Fruit fly (Drosophila melanogaster) whole organism, embryonic: ENCODE data around the gene CG15418.
A peak's percentile ranks its signal among the peaks of the same experiment; 100 is the strongest.

Source experiments
- Abd-B ChIP-seq: fragments of 200-800 bp; sonication (Bioruptor generic); optimal IDR thresholded peaks from 2 replicates; lab custom pipeline; 2018; ENCODE audit warnings: missing biosample characterization, mild to moderate bottlenecking, missing genetic modification characterization, moderate library complexity
- Atf-2 ChIP-seq: fragments of 200-800 bp; sonication (Bioruptor generic); optimal IDR thresholded peaks from 2 replicates; lab custom pipeline; 2016; ENCODE audit warnings: missing biosample characterization, missing genetic modification characterization
- Atf6 ChIP-seq: fragments of 200-800 bp; sonication (Bioruptor generic); IDR thresholded peaks from 2 replicates; pipeline ENCODE4 v1.3.6; 2022; ENCODE audit warnings: missing biosample characterization, missing genetic modification characterization
- Blimp-1 ChIP-seq: fragments of 200-800 bp; sonication (Bioruptor generic); optimal IDR thresholded peaks from 3 replicates; lab custom pipeline; 2018; ENCODE audit warnings: missing biosample characterization, missing genetic modification characterization, mild to moderate bottlenecking, moderate library complexity, missing genetic modification reagents
- CG10654 ChIP-seq: fragments of 200-800 bp; sonication (Bioruptor generic); optimal IDR thresholded peaks from 2 replicates; lab custom pipeline; 2016; ENCODE audit warnings: missing biosample characterization, missing genetic modification characterization
- CG1233 ChIP-seq: fragments of 200-800 bp; sonication (Bioruptor generic); optimal IDR thresholded peaks from 4 replicates; lab custom pipeline; 2018; ENCODE audit warnings: missing biosample characterization, mild to moderate bottlenecking, missing genetic modification characterization
- CG13894 ChIP-seq: fragments of 200-800 bp; sonication (Bioruptor generic); optimal IDR thresholded peaks from 3 replicates; lab custom pipeline; 2018; ENCODE audit warnings: missing biosample characterization, mild to moderate bottlenecking, missing genetic modification characterization, moderate library complexity
- CG15269 ChIP-seq: fragments of 200-800 bp; sonication (Bioruptor generic); optimal IDR thresholded peaks from 2 replicates; lab custom pipeline; 2018; ENCODE audit warnings: missing biosample characterization, mild to moderate bottlenecking, missing genetic modification characterization, moderate library complexity
- CG15696 ChIP-seq: fragments of 200-800 bp; sonication (Bioruptor generic); optimal IDR thresholded peaks from 2 replicates; lab custom pipeline; 2019; ENCODE audit warnings: missing biosample characterization, mild to moderate bottlenecking, missing genetic modification characterization, moderate library complexity
- CG17186 ChIP-seq: fragments of 200-800 bp; sonication (Bioruptor generic); optimal IDR thresholded peaks from 3 replicates; lab custom pipeline; 2017; ENCODE audit warnings: missing biosample characterization, missing genetic modification reagents, missing genetic modification characterization
- CG17359 ChIP-seq: fragments of 200-800 bp; sonication (Bioruptor generic); optimal IDR thresholded peaks from 3 replicates; lab custom pipeline; 2018; ENCODE audit warnings: missing biosample characterization, mild to moderate bottlenecking, missing genetic modification characterization, moderate library complexity
- CG17361 ChIP-seq: fragments of 200-800 bp; sonication (Bioruptor generic); IDR thresholded peaks from 3 replicates; pipeline ENCODE4 v1.3.6; 2022; ENCODE audit warnings: missing biosample characterization, missing genetic modification characterization
- CG1832 ChIP-seq: fragments of 200-800 bp; sonication (Bioruptor generic); optimal IDR thresholded peaks from 2 replicates; lab custom pipeline; 2017; ENCODE audit warnings: missing biosample characterization, mild to moderate bottlenecking, missing genetic modification characterization, inconsistent platforms
- CG32767 ChIP-seq: fragments of 200-800 bp; sonication (Bioruptor generic); IDR thresholded peaks from 2 replicates; pipeline ENCODE4 v1.3.6; 2022; ENCODE audit warnings: missing biosample characterization, missing genetic modification characterization
- CG4360 ChIP-seq: fragments of 200-800 bp; sonication (Bioruptor generic); IDR thresholded peaks from 2 replicates; pipeline ENCODE4 v1.3.6; 2022; ENCODE audit warnings: missing biosample characterization, missing genetic modification characterization
- CG4707 ChIP-seq: fragments of 200-800 bp; sonication (Bioruptor generic); optimal IDR thresholded peaks from 2 replicates; lab custom pipeline; 2018; ENCODE audit warnings: missing biosample characterization, mild to moderate bottlenecking, missing genetic modification characterization, moderate library complexity
- CG8281 ChIP-seq: fragments of 200-800 bp; sonication (Bioruptor generic); optimal IDR thresholded peaks from 2 replicates; lab custom pipeline; 2018; ENCODE audit warnings: missing biosample characterization, mild to moderate bottlenecking, missing genetic modification characterization, moderate library complexity
- CG8388 ChIP-seq: fragments of 200-800 bp; sonication (Bioruptor generic); optimal IDR thresholded peaks from 2 replicates; lab custom pipeline; 2019; ENCODE audit warnings: missing biosample characterization, mild to moderate bottlenecking, missing genetic modification characterization, moderate library complexity
- Eip74EF ChIP-seq, 2 experiments: fragments of 200-800 bp in 1 of 2; fragments of >200 bp in 1 of 2; sonication (Bioruptor generic) in 1 of 2; optimal IDR thresholded peaks; 2 replicates each; lab custom pipeline; 2017 to 2019; ENCODE audit warnings: missing biosample characterization in 2 of 2, missing genetic modification characterization in 2 of 2, mild to moderate bottlenecking in 1 of 2, moderate library complexity in 1 of 2
- Ets65A ChIP-seq: fragments of 200-800 bp; sonication (Bioruptor generic); peaks from one replicate; lab custom pipeline; 2016; ENCODE audit warnings: missing biosample characterization, missing genetic modification characterization
- GATAe ChIP-seq: fragments of 200-800 bp; sonication (Bioruptor generic); conservative IDR thresholded peaks from 2 replicates; pipeline ENCODE4 v1.3.6; 2022; ENCODE audit warnings: missing biosample characterization, missing genetic modification characterization
- HLH4C ChIP-seq: fragments of 200-800 bp; sonication (Bioruptor generic); IDR thresholded peaks from 3 replicates; pipeline ENCODE4 v1.3.6; 2022; ENCODE audit warnings: missing biosample characterization, missing genetic modification characterization; ENCODE audit not compliant: partially characterized antibody
- Rfx ChIP-seq: fragments of 200-800 bp; sonication (Bioruptor generic); IDR thresholded peaks from 2 replicates; pipeline ENCODE4 v1.3.6; 2022; ENCODE audit warnings: missing biosample characterization, missing genetic modification characterization
- Six4 ChIP-seq: fragments of 200-800 bp; sonication (Bioruptor generic); optimal IDR thresholded peaks from 2 replicates; lab custom pipeline; 2016; ENCODE audit warnings: missing biosample characterization, missing genetic modification characterization
- az2 ChIP-seq: fragments of 200-800 bp; sonication (Bioruptor generic); optimal IDR thresholded peaks from 3 replicates; lab custom pipeline; 2016; ENCODE audit warnings: missing biosample characterization, missing genetic modification characterization
- bbx ChIP-seq: fragments of 200-800 bp; sonication (Bioruptor generic); IDR thresholded peaks from 2 replicates; pipeline ENCODE4 v1.3.6; 2022; ENCODE audit warnings: missing biosample characterization, missing genetic modification characterization; ENCODE audit not compliant: partially characterized antibody
- cato ChIP-seq: fragments of 200-800 bp; sonication (Bioruptor generic); optimal IDR thresholded peaks from 2 replicates; lab custom pipeline; 2016; ENCODE audit warnings: missing biosample characterization, missing genetic modification characterization, borderline replicate concordance
- caup ChIP-seq: fragments of 200-800 bp; sonication (Bioruptor generic); optimal IDR thresholded peaks from 3 replicates; lab custom pipeline; 2017; ENCODE audit warnings: missing biosample characterization, mild to moderate bottlenecking, missing genetic modification characterization, moderate library complexity; ENCODE audit not compliant: severe bottlenecking
- ems ChIP-seq: fragments of 200-800 bp; sonication (Bioruptor generic); optimal IDR thresholded peaks from 3 replicates; lab custom pipeline; 2016; ENCODE audit warnings: missing biosample characterization, missing genetic modification characterization
- eyg ChIP-seq: fragments of 200-800 bp; sonication (Bioruptor generic); optimal IDR thresholded peaks from 3 replicates; lab custom pipeline; 2016; ENCODE audit warnings: missing biosample characterization, missing genetic modification characterization
- fd102C ChIP-seq: fragments of 200-800 bp; sonication (Bioruptor generic); optimal IDR thresholded peaks from 2 replicates; lab custom pipeline; 2018; ENCODE audit warnings: missing biosample characterization, mild to moderate bottlenecking, missing genetic modification characterization, moderate library complexity
- grau ChIP-seq: fragments of 200-800 bp; optimal IDR thresholded peaks from 3 replicates; lab custom pipeline; 2019; ENCODE audit warnings: missing biosample characterization, mild to moderate bottlenecking, missing genetic modification characterization, moderate library complexity
- grn ChIP-seq: fragments of 200-800 bp; sonication (Bioruptor generic); optimal IDR thresholded peaks from 3 replicates; lab custom pipeline; 2017; ENCODE audit warnings: missing biosample characterization, missing genetic modification characterization
- hbn ChIP-seq: fragments of 200-800 bp; sonication (Bioruptor generic); IDR thresholded peaks from 2 replicates; pipeline ENCODE4 v1.3.6; 2022; ENCODE audit warnings: missing biosample characterization, missing genetic modification characterization; ENCODE audit not compliant: partially characterized antibody
- jumu ChIP-seq: fragments of 200-800 bp; sonication (Bioruptor generic); optimal IDR thresholded peaks from 3 replicates; lab custom pipeline; 2016; ENCODE audit warnings: missing biosample characterization, missing genetic modification characterization
- peb ChIP-seq: fragments of 200-800 bp; sonication (Bioruptor generic); IDR thresholded peaks from 2 replicates; pipeline ENCODE4 v1.3.6; 2022; ENCODE audit warnings: missing biosample characterization, missing genetic modification characterization
- phol ChIP-seq: fragments of 200-800 bp; sonication (Bioruptor generic); optimal IDR thresholded peaks from 3 replicates; lab custom pipeline; 2018; ENCODE audit warnings: missing biosample characterization, mild to moderate bottlenecking, missing genetic modification characterization, moderate library complexity
- pros ChIP-seq: fragments of 200-800 bp; sonication (Bioruptor generic); optimal IDR thresholded peaks from 3 replicates; lab custom pipeline; 2019; ENCODE audit warnings: missing biosample characterization, mild to moderate bottlenecking, missing genetic modification characterization, moderate library complexity
- pzg ChIP-seq: fragments of 200-800 bp; sonication (Bioruptor generic); optimal IDR thresholded peaks from 3 replicates; lab custom pipeline; 2018; ENCODE audit warnings: missing biosample characterization, mild to moderate bottlenecking, missing genetic modification characterization, moderate library complexity
- sens ChIP-seq: fragments of 200-800 bp; sonication (Bioruptor generic); peaks from one replicate; lab custom pipeline; 2016; ENCODE audit warnings: missing biosample characterization, missing genetic modification characterization
- tll ChIP-seq, 2 experiments: fragments of 200-800 bp in 1 of 2; fragments of >200 bp in 1 of 2; sonication (Bioruptor generic) in 1 of 2; optimal IDR thresholded peaks; 2 replicates each; lab custom pipeline; 2017 to 2019; ENCODE audit warnings: missing biosample characterization in 2 of 2, missing genetic modification characterization in 2 of 2, mild to moderate bottlenecking in 1 of 2, moderate library complexity in 1 of 2
- tup ChIP-seq: fragments of 200-800 bp; sonication (Bioruptor generic); optimal IDR thresholded peaks from 2 replicates; lab custom pipeline; 2016; ENCODE audit warnings: missing biosample characterization, mild to moderate bottlenecking, missing genetic modification characterization, moderate library complexity
- wdn ChIP-seq: fragments of 200-800 bp; sonication (Bioruptor generic); IDR thresholded peaks from 2 replicates; pipeline ENCODE4 v1.3.6; 2022; ENCODE audit warnings: missing biosample characterization, missing genetic modification characterization
- zen2 ChIP-seq: fragments of 200-800 bp; sonication (Bioruptor generic); IDR thresholded peaks from 3 replicates; pipeline ENCODE4 v1.3.6; 2022; ENCODE audit warnings: missing biosample characterization, missing genetic modification characterization; ENCODE audit not compliant: partially characterized antibody

Gene CG15418

DNA sequence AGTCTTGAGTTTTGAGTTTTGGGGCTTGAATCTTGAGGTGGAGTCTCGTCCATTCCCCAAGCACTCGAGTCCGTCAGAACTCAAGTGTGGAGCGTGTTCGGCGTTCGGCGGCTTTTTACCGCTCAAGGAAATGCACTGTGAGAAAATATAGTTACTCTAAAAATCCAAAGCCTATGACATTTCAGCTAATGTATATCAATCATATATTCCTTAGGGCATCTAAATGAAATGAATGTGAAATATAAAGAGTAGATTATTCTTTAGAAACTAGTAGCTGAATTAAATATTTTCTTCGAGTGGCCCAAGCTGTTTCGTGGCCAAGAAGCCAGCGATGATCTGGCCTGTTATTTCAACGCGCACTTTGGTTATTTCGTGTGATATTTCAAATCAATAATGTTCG is 34.2 kb downstream of the CG15418 start (continued):
- TF ChIP-seq CG1233 (GFP tag; lab: Kevin White, UChicago) (peak; percentile 33), Atf6 (GFP tag; lab: Robert Waterston, UW) (no peak), CG17359 (tag; lab: Kevin White, UChicago) (peak; percentile 43), Rfx (GFP tag; lab: Robert Waterston, UW) (peak; percentile 28; the same call in 1 of the 2 replicates), jumu (GFP tag; lab: Kevin White, UChicago) (peak; percentile 2), HLH4C (GFP tag; lab: Robert Waterston, UW) (no peak), Six4 (GFP tag; lab: Kevin White, UChicago) (no peak), zen2 (no peak), az2 (peak; percentile 38), CG10654 (GFP tag; lab: Kevin White, UChicago) (peak; percentile 17), pzg (GFP tag; lab: Kevin White, UChicago) (no peak), phol (peak; percentile 54)

DNA sequence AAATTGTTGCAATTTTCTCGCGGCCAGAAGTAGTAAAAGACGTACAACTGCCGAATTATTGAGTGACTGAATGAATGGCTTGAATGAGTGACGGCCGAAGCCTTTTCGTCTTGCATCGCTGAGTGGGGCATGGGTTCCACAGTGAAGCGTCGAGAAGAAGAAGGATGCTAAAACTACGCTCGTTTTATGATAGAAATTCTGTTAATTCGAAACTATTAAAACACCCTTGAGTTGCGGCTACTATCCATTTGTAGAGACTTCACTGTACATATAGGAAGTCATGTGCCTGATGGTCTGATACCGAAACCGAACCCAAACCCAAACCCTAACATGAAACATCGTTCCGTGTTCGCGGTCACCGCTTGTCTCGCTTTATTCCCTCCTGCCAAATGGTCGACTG is 36.2 kb downstream of the CG15418 start:
- TF ChIP-seq sens (GFP tag; lab: Kevin White, UChicago), result peak; percentile 23
- no peak for TF ChIP-seq CG17186 (GFP tag; lab: Kevin White, UChicago)
- peak; percentile 69 for TF ChIP-seq grau
- TF ChIP-seq CG17361 (GFP tag; lab: Robert Waterston, UW), result no peak
- TF ChIP-seq CG1832 (GFP tag; lab: Kevin White, UChicago), result no peak
- TF ChIP-seq ems (GFP tag; lab: Kevin White, UChicago), result no peak
- TF ChIP-seq Eip74EF (GFP tag; optimal IDR thresholded peaks at IDR 0.05; lab: Kevin White, UChicago), result no peak
- TF ChIP-seq CG8281 (tag; lab: Kevin White, UChicago), result peak; percentile 33
- TF ChIP-seq CG13894 (tag; lab: Kevin White, UChicago), result no peak
- no peak for TF ChIP-seq hbn
- TF ChIP-seq Ets65A (GFP tag; lab: Kevin White, UChicago), result peak; percentile 22
- TF ChIP-seq tup (GFP tag; lab: Kevin White, UChicago), result no peak

DNA sequence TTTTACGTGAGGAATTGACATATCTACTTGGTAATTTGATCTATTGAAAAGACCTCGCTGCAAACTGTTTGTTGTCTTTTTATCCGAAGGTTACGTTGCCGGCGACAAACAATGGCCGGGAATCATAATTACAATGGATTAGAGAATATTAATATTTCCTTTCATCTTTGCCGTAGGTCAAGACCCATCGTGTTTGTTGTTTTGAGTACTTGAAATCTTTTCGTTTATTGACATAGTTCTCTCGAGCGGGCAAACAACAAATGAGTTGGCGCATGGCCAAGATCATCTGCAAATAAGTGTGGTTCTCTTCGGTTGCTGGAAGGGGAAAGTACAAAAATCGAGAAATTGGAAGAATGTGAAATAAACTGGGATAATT is 37.2 kb downstream of the CG15418 start:
- peak in 1 of 2 experiments; percentile 49 for TF ChIP-seq tll (GFP tag; optimal IDR thresholded peaks at IDR 0.05; lab: Kevin White, UChicago)
- peak; percentile 59 for TF ChIP-seq CG15696
- no peak for TF ChIP-seq wdn
- peak; percentile 59 for TF ChIP-seq fd102C (GFP tag; lab: Kevin White, UChicago)
- TF ChIP-seq CG4360 (GFP tag; lab: Robert Waterston, UW), result peak; percentile 53

DNA sequence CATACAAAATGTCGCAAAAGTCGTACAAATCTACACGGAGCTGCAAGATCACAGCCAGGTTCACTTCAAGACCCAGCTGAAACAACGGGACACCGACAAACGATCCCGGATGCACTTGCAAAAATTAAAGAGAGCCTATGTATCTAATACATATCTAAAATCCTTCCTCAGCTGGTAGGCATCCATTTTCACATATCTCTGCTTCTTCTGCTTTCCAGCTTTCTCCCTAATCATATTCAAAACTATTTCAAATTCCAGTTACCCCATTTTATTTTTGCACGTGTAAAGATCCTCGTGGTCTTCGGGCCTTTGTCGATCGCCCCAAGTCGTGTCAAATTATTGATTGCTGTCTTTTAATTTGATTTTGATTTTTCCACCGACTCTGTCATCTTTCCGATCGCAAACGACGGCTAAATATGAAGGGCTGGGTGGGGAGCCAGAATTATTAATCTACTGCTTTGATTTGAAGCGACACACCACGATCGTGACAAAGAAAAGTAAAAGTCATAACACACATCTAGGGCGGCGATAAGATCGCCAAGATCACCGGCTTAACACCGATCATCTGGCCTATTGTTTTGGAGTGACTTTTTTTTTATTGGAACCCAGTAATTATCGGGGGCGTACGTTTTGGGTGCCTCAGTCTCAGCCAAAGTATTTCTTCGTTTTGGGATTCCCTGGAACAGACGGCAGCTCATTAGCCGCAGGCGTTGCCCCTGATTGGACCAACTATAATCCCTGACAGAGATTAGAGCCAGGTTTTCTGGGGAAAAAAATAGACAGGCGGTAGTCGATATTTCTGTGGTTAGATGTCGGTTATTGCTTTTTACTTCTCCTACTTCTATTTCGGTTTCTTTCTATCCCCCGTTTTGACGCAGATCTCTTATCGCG is 37.9 kb downstream of the CG15418 start:
- no peak for TF ChIP-seq bbx (GFP tag; lab: Robert Waterston, UW)
- TF ChIP-seq pros (GFP tag; lab: Kevin White, UChicago), result no peak
- no peak for TF ChIP-seq eyg (GFP tag; lab: Kevin White, UChicago)
- no peak for TF ChIP-seq Abd-B (GFP tag; lab: Kevin White, UChicago)
- TF ChIP-seq CG8388 (GFP tag; lab: Kevin White, UChicago), result no peak
- TF ChIP-seq grn (GFP tag; lab: Kevin White, UChicago), result peak; percentile 64
- TF ChIP-seq CG4707 (GFP tag; lab: Kevin White, UChicago), result no peak
- TF ChIP-seq GATAe (GFP tag; lab: Robert Waterston, UW), result no peak
- peak; percentile 65 for TF ChIP-seq Blimp-1 (GFP tag; lab: Kevin White, UChicago)
- no peak for TF ChIP-seq CG32767 (GFP tag; lab: Robert Waterston, UW)
- TF ChIP-seq sens (GFP tag; lab: Kevin White, UChicago), result peak; percentile 1
- no peak for TF ChIP-seq Atf-2 (GFP tag; lab: Kevin White, UChicago)
- TF ChIP-seq caup (GFP tag; lab: Kevin White, UChicago), result no peak
- TF ChIP-seq CG15269 (tag; lab: Kevin White, UChicago), result no peak
- TF ChIP-seq cato (GFP tag; lab: Kevin White, UChicago), result no peak
- TF ChIP-seq peb (GFP tag; lab: Robert Waterston, UW), result no peak
